Worm (Caenorhabditis elegans) whole organism, young adult: ENCODE measurements around the gene K09E4.1.

ENCODE experiments used
- B0019.2 ChIP-seq: fragments of 200-800 bp; sonication (Bioruptor generic); conservative IDR thresholded peaks from 2 replicates; pipeline ENCODE4 v1.3.6; 2022; ENCODE audit warnings: missing genetic modification reagents, missing genetic modification characterization, missing compliant biosample characterization
- F52B5.7 ChIP-seq: sonication (generic microtip); optimal IDR thresholded peaks from 2 replicates; lab custom pipeline; 2016; ENCODE audit warnings: mild to moderate bottlenecking, missing genetic modification characterization, missing compliant biosample characterization
- F55B11.4 ChIP-seq: sonication (generic microtip); optimal IDR thresholded peaks from 2 replicates; lab custom pipeline; 2016; ENCODE audit warnings: missing compliant biosample characterization, missing genetic modification characterization, borderline replicate concordance; ENCODE audit not compliant: insufficient read depth
- K12H6.12 ChIP-seq: fragments of 200-800 bp; sonication (Bioruptor generic); optimal IDR thresholded peaks from 2 replicates; lab custom pipeline; 2018; ENCODE audit warnings: mild to moderate bottlenecking, missing genetic modification characterization, missing compliant biosample characterization
- attf-3 ChIP-seq: fragments of 200-800 bp; sonication (Bioruptor generic); conservative IDR thresholded peaks from 2 replicates; pipeline ENCODE4 v1.3.6; 2022; ENCODE audit warnings: missing genetic modification reagents, missing genetic modification characterization, missing compliant biosample characterization
- cebp-1 ChIP-seq, 2 experiments: fragments of 200-800 bp in 1 of 2; sonication (Bioruptor generic) in 1 of 2; sonication (generic microtip) in 1 of 2; IDR thresholded peaks in 1 of 2; optimal IDR thresholded peaks in 1 of 2; 2 replicates each; pipeline versions ENCODE4 v1.3.6 to Lab custom; 2017 to 2022; ENCODE audit warnings: missing compliant biosample characterization in 2 of 2, missing genetic modification characterization in 2 of 2, mild to moderate bottlenecking in 1 of 2, missing genetic modification reagents in 1 of 2, moderate library complexity in 1 of 2
- let-526 ChIP-seq: fragments of 200-800 bp; sonication (Bioruptor generic); IDR thresholded peaks from 2 replicates; pipeline ENCODE4 v1.3.6; 2022; ENCODE audit warnings: missing genetic modification reagents, missing genetic modification characterization, missing compliant biosample characterization
- madf-10 ChIP-seq: sonication (generic microtip); optimal IDR thresholded peaks from 2 replicates; lab custom pipeline; 2016; ENCODE audit warnings: mild to moderate bottlenecking, missing genetic modification characterization, missing compliant biosample characterization
- nhr-90 ChIP-seq: sonication (generic microtip); optimal IDR thresholded peaks from 2 replicates; lab custom pipeline; 2016; ENCODE audit warnings: missing genotype, mild to moderate bottlenecking, missing genetic modification characterization, missing compliant biosample characterization
- pbrm-1 ChIP-seq: fragments of 200-800 bp; sonication (Bioruptor generic); IDR thresholded peaks from 2 replicates; pipeline ENCODE4 v1.3.6; 2022; ENCODE audit warnings: missing genetic modification reagents, missing genetic modification characterization, missing compliant biosample characterization
- snpc-4 ChIP-seq, 5 experiments: fragments of 150-350 bp in 1 of 5; sonication (generic microtip) in 4 of 5; optimal IDR thresholded peaks; 2 replicates each; lab custom pipeline; 2014 to 2018; ENCODE audit warnings: missing genetic modification characterization in 5 of 5, missing biosample characterization in 3 of 5, antibody characterized with exemption in 2 of 5, mild to moderate bottlenecking in 2 of 5, missing compliant biosample characterization in 2 of 5, missing genotype in 2 of 5, moderate library complexity in 2 of 5, missing genetic modification reagents in 1 of 5

- no peak for TF ChIP-seq let-526 (GFP tag; lab: Robert Waterston, UW)
- TF ChIP-seq pbrm-1 (GFP tag; lab: Robert Waterston, UW) = no peak
- TF ChIP-seq nhr-90 (tag; lab: Kevin White, UChicago) = no peak
- no peak for TF ChIP-seq F52B5.7 (tag; lab: Kevin White, UChicago)
- no peak for TF ChIP-seq K12H6.12
- no peak for TF ChIP-seq madf-10 (tag; lab: Kevin White, UChicago)
- TF ChIP-seq cebp-1 (GFP tag; IDR thresholded peaks at IDR 0.05; lab: Robert Waterston, UW) = 0 out of 2 replicates have a peak, but pooled peaks have one; percentile 20
- TF ChIP-seq cebp-1 (tag; optimal IDR thresholded peaks at IDR 0.05; lab: Kevin White, UChicago) = no peak
- TF ChIP-seq F55B11.4 (tag; lab: Kevin White, UChicago) = no peak
- TF ChIP-seq attf-3 = no peak
- TF ChIP-seq snpc-4 (GFP tag; optimal IDR thresholded peaks at IDR 0.05; lab: Kevin White, UChicago) = no peak
- no peak for TF ChIP-seq snpc-4 (tag; optimal IDR thresholded peaks at IDR 0.05; lab: Kevin White, UChicago)
- no peak for TF ChIP-seq B0019.2 (GFP tag; lab: Robert Waterston, UW)
Measured at ce11 chrII:14165430-14165929, 27.8 kb downstream of the K09E4.1 start.
